Worm (Caenorhabditis elegans): ENCODE measurements around the gene srx-21.

srx-21 gene

DNA sequence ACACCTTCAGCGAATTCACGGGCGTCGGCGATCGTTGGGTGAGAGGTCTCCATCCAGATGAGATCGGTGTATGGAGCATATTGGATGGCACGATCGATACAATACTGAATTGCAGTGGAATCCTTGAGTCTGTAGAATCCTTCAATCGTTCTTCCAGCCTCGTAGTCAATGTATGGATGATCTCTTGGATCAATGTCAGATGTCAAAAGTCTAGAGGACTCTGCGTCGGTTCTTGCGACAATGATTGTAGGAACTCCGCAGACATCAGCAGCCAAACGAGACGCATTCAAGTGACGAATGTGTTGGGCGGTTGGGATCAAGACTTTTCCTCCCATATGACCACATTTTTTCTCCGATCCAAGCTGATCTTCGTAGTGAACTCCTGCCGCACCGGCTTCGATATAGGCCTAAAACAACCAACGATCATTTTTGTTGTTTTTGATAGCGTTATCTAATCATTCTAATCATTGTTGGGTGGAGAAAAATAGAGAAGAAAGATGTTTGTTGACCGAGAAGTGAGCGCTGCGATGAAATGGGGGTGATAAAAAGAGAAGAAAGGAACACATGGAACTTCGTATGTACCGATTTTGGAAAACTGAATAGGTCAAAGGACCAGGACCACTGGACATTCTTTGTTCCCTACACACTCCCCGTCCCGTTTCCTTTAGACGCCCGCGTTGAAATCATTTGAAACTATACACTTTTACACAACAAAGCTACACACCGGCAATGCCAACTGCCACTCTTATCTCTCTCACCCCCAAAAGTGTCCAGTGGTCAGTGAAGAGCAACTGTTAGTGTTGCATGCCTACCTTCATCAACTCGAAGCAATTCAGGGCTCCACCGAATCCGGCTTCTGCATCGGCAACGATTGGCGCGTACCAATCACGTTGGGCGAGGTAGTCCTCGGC is 50.0 kb downstream of the srx-21 start (continued):
- TF ChIP-seq mcd-1 (GFP tag; IDR thresholded peaks at IDR 0.05), result no peak
- TF ChIP-seq die-1 (tag; optimal IDR thresholded peaks at IDR 0.05), result no peak
- TF ChIP-seq ztf-25 (GFP tag; IDR thresholded peaks at IDR 0.05), result no peak
- TF ChIP-seq F22D6.2 (tag; optimal IDR thresholded peaks at IDR 0.05), result no peak
- no peak for TF ChIP-seq B0261.1 (tag; optimal IDR thresholded peaks at IDR 0.05)
- no peak for TF ChIP-seq Y67H2A.10 (GFP tag; conservative IDR thresholded peaks at IDR 0.05)
- no peak for TF ChIP-seq ztf-3 (GFP tag; optimal IDR thresholded peaks at IDR 0.05)
- no peak; the same call in 1 of the 2 replicates for TF ChIP-seq hmg-20 (GFP tag; IDR thresholded peaks at IDR 0.05)
- no peak for TF ChIP-seq lsl-1 (GFP tag; optimal IDR thresholded peaks at IDR 0.05)
- TF ChIP-seq nfyb-1 (GFP tag; IDR thresholded peaks at IDR 0.05), result peak; percentile 10; the same call in 1 of the 2 replicates
- TF ChIP-seq madf-8 (GFP tag; conservative IDR thresholded peaks at IDR 0.05), result no peak
- TF ChIP-seq sea-2 (GFP tag; IDR thresholded peaks at IDR 0.05), result no peak
- no peak for TF ChIP-seq mes-4 (tag; optimal IDR thresholded peaks at IDR 0.05)
- no peak for TF ChIP-seq lsy-27 (tag; optimal IDR thresholded peaks at IDR 0.05; ENCODE audit: borderline replicate concordance, insufficient read depth)
- TF ChIP-seq hmg-1.2 (GFP tag; IDR thresholded peaks at IDR 0.05), result no peak
- TF ChIP-seq hrde-1 (tag; optimal IDR thresholded peaks at IDR 0.05; ENCODE audit: borderline replicate concordance), result no peak
- TF ChIP-seq T07F8.4 (tag; optimal IDR thresholded peaks at IDR 0.05), result no peak
- no peak for TF ChIP-seq nhr-90 (tag; optimal IDR thresholded peaks at IDR 0.05)
- no peak for TF ChIP-seq sptf-2 (GFP tag; optimal IDR thresholded peaks at IDR 0.05)
- TF ChIP-seq tbx-9 (tag; optimal IDR thresholded peaks at IDR 0.05; ENCODE audit: borderline replicate concordance), result no peak
- TF ChIP-seq egl-44 (GFP tag; IDR thresholded peaks at IDR 0.05), result no peak
- TF ChIP-seq unc-130 (GFP tag; optimal IDR thresholded peaks at IDR 0.05), result no peak
- TF ChIP-seq Y53G8AR.9 (GFP tag; conservative IDR thresholded peaks at IDR 0.05), result peak; percentile 35; the same call in 1 of the 2 replicates
- no peak for TF ChIP-seq nfya-1 (tag; optimal IDR thresholded peaks at IDR 0.05; ENCODE audit: borderline replicate concordance, insufficient read depth)
- TF ChIP-seq pbrm-1 (GFP tag; IDR thresholded peaks at IDR 0.05), result no peak
- no peak for TF ChIP-seq tbp1 (GFP tag; optimal IDR thresholded peaks at IDR 0.05)
- TF ChIP-seq pha-4 (tag; optimal IDR thresholded peaks at IDR 0.05), result no peak
- TF ChIP-seq let-607 (tag; optimal IDR thresholded peaks at IDR 0.05), result peak; percentile 0 to 33
- no peak for TF ChIP-seq B0019.2 (GFP tag; conservative IDR thresholded peaks at IDR 0.05)
- no peak for TF ChIP-seq rcor-1 (GFP tag; IDR thresholded peaks at IDR 0.05)
- no peak for TF ChIP-seq egrh-3 (GFP tag; IDR thresholded peaks at IDR 0.05)
- TF ChIP-seq ama-1 (optimal IDR thresholded peaks at IDR 0.05), result peak; percentile 38
- no peak for TF ChIP-seq ama-1 (GFP tag; optimal IDR thresholded peaks at IDR 0.05)
- no peak for TF ChIP-seq gei-17 (GFP tag; optimal IDR thresholded peaks at IDR 0.05)
- no peak for TF ChIP-seq dpff-1 (tag; optimal IDR thresholded peaks at IDR 0.05)
- no peak for TF ChIP-seq F37B4.10 (GFP tag; IDR thresholded peaks at IDR 0.05)
- no peak for TF ChIP-seq ztf-18 (tag; optimal IDR thresholded peaks at IDR 0.05)
- TF ChIP-seq cebp-2 (GFP tag; IDR thresholded peaks at IDR 0.05), result no peak
- TF ChIP-seq F39B2.1 (GFP tag; IDR thresholded peaks at IDR 0.05), result no peak
- TF ChIP-seq somi-1 (GFP tag; optimal IDR thresholded peaks at IDR 0.05), result no peak
- TF ChIP-seq efl-1 (GFP tag; optimal IDR thresholded peaks at IDR 0.05), result no peak
- no peak for TF ChIP-seq bed-1 (GFP tag; IDR thresholded peaks at IDR 0.05)
- no peak for TF ChIP-seq unc-62 (GFP tag; optimal IDR thresholded peaks at IDR 0.05)
- TF ChIP-seq K12H6.12 (tag; optimal IDR thresholded peaks at IDR 0.05), result peak; percentile 1
- TF ChIP-seq fkh-3 (tag; optimal IDR thresholded peaks at IDR 0.05), result no peak
- TF ChIP-seq ccch-3 (GFP tag; optimal IDR thresholded peaks at IDR 0.05), result no peak
- TF ChIP-seq attf-5 (GFP tag; optimal IDR thresholded peaks at IDR 0.05), result no peak
- no peak for TF ChIP-seq D2030.7 (GFP tag; IDR thresholded peaks at IDR 0.05)
